Worm (Caenorhabditis elegans) whole organism, young adult: ENCODE data around the gene srh-240.

Source experiments
- K12H6.12 ChIP-seq: fragments of 200-800 bp; sonication (Bioruptor generic); optimal IDR thresholded peaks from 2 replicates; lab custom pipeline; 2018; ENCODE audit warnings: mild to moderate bottlenecking, missing genetic modification characterization, missing compliant biosample characterization
- akir-1 ChIP-seq: fragments of 200-800 bp; sonication (Bioruptor generic); optimal IDR thresholded peaks from 2 replicates; lab custom pipeline; 2018; ENCODE audit warnings: mild to moderate bottlenecking, missing genetic modification characterization, moderate library complexity, missing compliant biosample characterization
- ama-1 ChIP-seq, 3 experiments: fragments of 150-350 bp in 1 of 3; sonication (generic microtip) in 2 of 3; optimal IDR thresholded peaks; 2 replicates each; lab custom pipeline; 2014 to 2018; ENCODE audit warnings: missing biosample characterization in 2 of 3, missing genetic modification characterization in 2 of 3, missing genetic modification reagents in 2 of 3
- attf-6 ChIP-seq: fragments of 200-800 bp; sonication (Bioruptor generic); IDR thresholded peaks from 2 replicates; pipeline ENCODE4 v1.3.6; 2022; ENCODE audit warnings: missing genetic modification reagents, missing genetic modification characterization, missing compliant biosample characterization
- cebp-1 ChIP-seq, 2 experiments: fragments of 200-800 bp in 1 of 2; sonication (Bioruptor generic) in 1 of 2; sonication (generic microtip) in 1 of 2; IDR thresholded peaks in 1 of 2; optimal IDR thresholded peaks in 1 of 2; 2 replicates each; pipeline versions ENCODE4 v1.3.6 to Lab custom; 2017 to 2022; ENCODE audit warnings: missing compliant biosample characterization in 2 of 2, missing genetic modification characterization in 2 of 2, mild to moderate bottlenecking in 1 of 2, missing genetic modification reagents in 1 of 2, moderate library complexity in 1 of 2
- cebp-2 ChIP-seq: fragments of 200-800 bp; sonication (Bioruptor generic); IDR thresholded peaks from 2 replicates; pipeline ENCODE4 v1.3.6; 2022; ENCODE audit warnings: missing genetic modification characterization, missing compliant biosample characterization
- ceh-27 ChIP-seq: fragments of 200-800 bp; sonication (Bioruptor generic); optimal IDR thresholded peaks from 2 replicates; lab custom pipeline; 2018; ENCODE audit warnings: mild to moderate bottlenecking, missing genetic modification characterization, moderate library complexity, missing compliant biosample characterization
- ceh-40 ChIP-seq: fragments of 200-800 bp; sonication (Bioruptor generic); IDR thresholded peaks from 2 replicates; pipeline ENCODE4 v1.3.6; 2022; ENCODE audit warnings: missing genetic modification characterization, missing compliant biosample characterization
- hmg-1.2 ChIP-seq: fragments of 200-800 bp; sonication (Bioruptor generic); IDR thresholded peaks from 2 replicates; pipeline ENCODE4 v1.3.6; 2022; ENCODE audit warnings: missing genetic modification reagents, missing genetic modification characterization, missing compliant biosample characterization
- nfya-2 ChIP-seq: fragments of 200-800 bp; sonication (Bioruptor generic); IDR thresholded peaks from 2 replicates; pipeline ENCODE4 v1.3.6; 2022; ENCODE audit warnings: missing genetic modification reagents, missing genetic modification characterization, missing compliant biosample characterization
- nhr-90 ChIP-seq: sonication (generic microtip); optimal IDR thresholded peaks from 2 replicates; lab custom pipeline; 2016; ENCODE audit warnings: missing genotype, mild to moderate bottlenecking, missing genetic modification characterization, missing compliant biosample characterization
- pbrm-1 ChIP-seq: fragments of 200-800 bp; sonication (Bioruptor generic); IDR thresholded peaks from 2 replicates; pipeline ENCODE4 v1.3.6; 2022; ENCODE audit warnings: missing genetic modification reagents, missing genetic modification characterization, missing compliant biosample characterization
- snpc-4 ChIP-seq, 5 experiments: fragments of 150-350 bp in 1 of 5; sonication (generic microtip) in 4 of 5; optimal IDR thresholded peaks; 2 replicates each; lab custom pipeline; 2014 to 2018; ENCODE audit warnings: missing genetic modification characterization in 5 of 5, missing biosample characterization in 3 of 5, antibody characterized with exemption in 2 of 5, mild to moderate bottlenecking in 2 of 5, missing compliant biosample characterization in 2 of 5, missing genotype in 2 of 5, moderate library complexity in 2 of 5, missing genetic modification reagents in 1 of 5
- unc-62 ChIP-seq: fragments of 150-350 bp; optimal IDR thresholded peaks from 2 replicates; lab custom pipeline; 2014; ENCODE audit warnings: missing biosample characterization, missing genetic modification reagents, missing genetic modification characterization

ce11 chrV:2848290-2848937, 16.6 kb upstream of the srh-240 start, which contains the start of gene srj-49:
- TF ChIP-seq snpc-4 (GFP tag; optimal IDR thresholded peaks at IDR 0.05; lab: Kevin White, UChicago) (no peak), snpc-4 (tag; optimal IDR thresholded peaks at IDR 0.05; lab: Kevin White, UChicago) (no peak), nfya-2 (no peak), nhr-90 (tag; lab: Kevin White, UChicago) (no peak), ceh-40 (GFP tag; lab: Robert Waterston, UW) (no peak), attf-6 (GFP tag; lab: Robert Waterston, UW) (no peak), K12H6.12 (tag; lab: Kevin White, UChicago) (no peak), ceh-27 (GFP tag; lab: Kevin White, UChicago) (no peak), cebp-1 (GFP tag; IDR thresholded peaks at IDR 0.05; lab: Robert Waterston, UW) (no peak), cebp-1 (tag; optimal IDR thresholded peaks at IDR 0.05; lab: Kevin White, UChicago) (no peak), cebp-2 (GFP tag; lab: Robert Waterston, UW) (no peak), ama-1 (optimal IDR thresholded peaks at IDR 0.05; lab: Kevin White, UChicago) (no peak), ama-1 (GFP tag; optimal IDR thresholded peaks at IDR 0.05; lab: Kevin White, UChicago) (no peak), unc-62 (GFP tag; lab: Kevin White, UChicago) (no peak), pbrm-1 (no peak), hmg-1.2 (GFP tag; lab: Robert Waterston, UW) (no peak), akir-1 (no peak)
